Worm (Caenorhabditis elegans) whole organism, young adult: Measurements from ENCODE around the gene clec-145.

ENCODE experiments used
- B0019.2 ChIP-seq: fragments of 200-800 bp; sonication (Bioruptor generic); conservative IDR thresholded peaks from 2 replicates; pipeline ENCODE4 v1.3.6; 2022; ENCODE audit warnings: missing genetic modification reagents, missing genetic modification characterization, missing compliant biosample characterization
- B0336.3 ChIP-seq: fragments of 200-800 bp; sonication (Bioruptor generic); IDR thresholded peaks from 2 replicates; pipeline ENCODE4 v1.3.6; 2022; ENCODE audit warnings: missing genetic modification characterization, missing compliant biosample characterization
- C06A6.2 ChIP-seq: fragments of 200-800 bp; sonication (Bioruptor generic); conservative IDR thresholded peaks from 2 replicates; pipeline ENCODE4 v1.3.6; 2022; ENCODE audit warnings: missing genetic modification characterization, missing compliant biosample characterization
- C17E4.6 ChIP-seq: fragments of 200-800 bp; sonication (Bioruptor generic); IDR thresholded peaks from 2 replicates; pipeline ENCODE4 v1.3.6; 2022; ENCODE audit warnings: missing genetic modification reagents, missing genetic modification characterization, missing compliant biosample characterization
- D2030.7 ChIP-seq: fragments of 200-800 bp; sonication (Bioruptor generic); IDR thresholded peaks from 2 replicates; pipeline ENCODE4 v1.3.6; 2022; ENCODE audit warnings: missing genetic modification reagents, missing genetic modification characterization, missing compliant biosample characterization
- F33H1.4 ChIP-seq: fragments of 200-800 bp; sonication (Bioruptor generic); IDR thresholded peaks from 2 replicates; pipeline ENCODE4 v1.3.6; 2022; ENCODE audit warnings: missing genetic modification reagents, missing genetic modification characterization, missing compliant biosample characterization
- F39B2.1 ChIP-seq: fragments of 200-800 bp; sonication (Bioruptor generic); IDR thresholded peaks from 2 replicates; pipeline ENCODE4 v1.3.6; 2022; ENCODE audit warnings: missing genetic modification reagents, missing genetic modification characterization, missing compliant biosample characterization
- F49E8.2 ChIP-seq: sonication (generic microtip); optimal IDR thresholded peaks from 3 replicates; lab custom pipeline; 2017; ENCODE audit warnings: missing genetic modification characterization, mild to moderate bottlenecking, missing compliant biosample characterization, antibody characterized with exemption, moderate library complexity; ENCODE audit not compliant: insufficient read depth
- F55B11.4 ChIP-seq: sonication (generic microtip); optimal IDR thresholded peaks from 2 replicates; lab custom pipeline; 2016; ENCODE audit warnings: missing compliant biosample characterization, missing genetic modification characterization, borderline replicate concordance; ENCODE audit not compliant: insufficient read depth
- F57C9.4 ChIP-seq: sonication (generic microtip); optimal IDR thresholded peaks from 2 replicates; lab custom pipeline; 2017; ENCODE audit warnings: mild to moderate bottlenecking, missing genetic modification characterization, missing compliant biosample characterization
- K12H6.12 ChIP-seq: fragments of 200-800 bp; sonication (Bioruptor generic); optimal IDR thresholded peaks from 2 replicates; lab custom pipeline; 2018; ENCODE audit warnings: mild to moderate bottlenecking, missing genetic modification characterization, missing compliant biosample characterization
- Y53G8AR.9 ChIP-seq: fragments of 200-800 bp; sonication (Bioruptor generic); conservative IDR thresholded peaks from 2 replicates; pipeline ENCODE4 v1.3.6; 2022; ENCODE audit warnings: missing genetic modification reagents, missing genetic modification characterization, missing compliant biosample characterization
- Y95B8A.8 ChIP-seq: fragments of 200-800 bp; sonication (Bioruptor generic); IDR thresholded peaks from 2 replicates; pipeline ENCODE4 v1.3.6; 2022; ENCODE audit warnings: missing genetic modification reagents, missing genetic modification characterization, missing compliant biosample characterization
- akir-1 ChIP-seq: fragments of 200-800 bp; sonication (Bioruptor generic); optimal IDR thresholded peaks from 2 replicates; lab custom pipeline; 2018; ENCODE audit warnings: mild to moderate bottlenecking, missing genetic modification characterization, moderate library complexity, missing compliant biosample characterization
- ama-1 ChIP-seq, 3 experiments: fragments of 150-350 bp in 1 of 3; sonication (generic microtip) in 2 of 3; optimal IDR thresholded peaks; 2 replicates each; lab custom pipeline; 2014 to 2018; ENCODE audit warnings: missing biosample characterization in 2 of 3, missing genetic modification characterization in 2 of 3, missing genetic modification reagents in 2 of 3
- aptf-3 ChIP-seq: fragments of 200-800 bp; sonication (Bioruptor generic); IDR thresholded peaks from 2 replicates; pipeline ENCODE4 v1.3.6; 2022; ENCODE audit warnings: missing genetic modification characterization, missing compliant biosample characterization
- attf-3 ChIP-seq: fragments of 200-800 bp; sonication (Bioruptor generic); conservative IDR thresholded peaks from 2 replicates; pipeline ENCODE4 v1.3.6; 2022; ENCODE audit warnings: missing genetic modification reagents, missing genetic modification characterization, missing compliant biosample characterization
- attf-5 ChIP-seq: fragments of 200-800 bp; sonication (Bioruptor generic); optimal IDR thresholded peaks from 2 replicates; lab custom pipeline; 2018; ENCODE audit warnings: mild to moderate bottlenecking, missing genetic modification characterization, missing compliant biosample characterization
- cebp-1 ChIP-seq, 2 experiments: fragments of 200-800 bp in 1 of 2; sonication (Bioruptor generic) in 1 of 2; sonication (generic microtip) in 1 of 2; IDR thresholded peaks in 1 of 2; optimal IDR thresholded peaks in 1 of 2; 2 replicates each; pipeline versions ENCODE4 v1.3.6 to Lab custom; 2017 to 2022; ENCODE audit warnings: missing compliant biosample characterization in 2 of 2, missing genetic modification characterization in 2 of 2, mild to moderate bottlenecking in 1 of 2, missing genetic modification reagents in 1 of 2, moderate library complexity in 1 of 2
- cebp-2 ChIP-seq: fragments of 200-800 bp; sonication (Bioruptor generic); IDR thresholded peaks from 2 replicates; pipeline ENCODE4 v1.3.6; 2022; ENCODE audit warnings: missing genetic modification characterization, missing compliant biosample characterization
- ceh-91 ChIP-seq: fragments of 200-800 bp; sonication (Bioruptor generic); IDR thresholded peaks from 2 replicates; pipeline ENCODE4 v1.3.6; 2022; ENCODE audit warnings: missing genetic modification reagents, missing genetic modification characterization, missing compliant biosample characterization
- chd-7 ChIP-seq: sonication (generic microtip); optimal IDR thresholded peaks from 2 replicates; lab custom pipeline; 2016; ENCODE audit warnings: mild to moderate bottlenecking, missing genetic modification characterization, moderate library complexity, missing compliant biosample characterization
- dpff-1 ChIP-seq: sonication (generic microtip); optimal IDR thresholded peaks from 2 replicates; lab custom pipeline; 2017; ENCODE audit warnings: mild to moderate bottlenecking, missing genetic modification characterization, missing compliant biosample characterization
- dpl-1 ChIP-seq: fragments of 150-350 bp; optimal IDR thresholded peaks from 2 replicates; lab custom pipeline; 2014; ENCODE audit warnings: missing biosample characterization, missing genetic modification reagents, missing genetic modification characterization
- efl-1 ChIP-seq: fragments of 150-350 bp; optimal IDR thresholded peaks from 2 replicates; lab custom pipeline; 2014; ENCODE audit warnings: missing biosample characterization, missing genetic modification reagents, missing genetic modification characterization
- ekl-4 ChIP-seq: fragments of 200-800 bp; sonication (Bioruptor generic); IDR thresholded peaks from 2 replicates; pipeline ENCODE4 v1.3.6; 2022; ENCODE audit warnings: missing genetic modification reagents, missing genetic modification characterization, missing compliant biosample characterization
- him-1 ChIP-seq: sonication (generic microtip); optimal IDR thresholded peaks from 2 replicates; lab custom pipeline; 2016; ENCODE audit warnings: missing genotype, missing genetic modification reagents, missing genetic modification characterization, missing compliant biosample characterization
- hmg-1.2 ChIP-seq: fragments of 200-800 bp; sonication (Bioruptor generic); IDR thresholded peaks from 2 replicates; pipeline ENCODE4 v1.3.6; 2022; ENCODE audit warnings: missing genetic modification reagents, missing genetic modification characterization, missing compliant biosample characterization
- lag-1 ChIP-seq: fragments of 200-800 bp; sonication (Bioruptor generic); IDR thresholded peaks from 2 replicates; pipeline ENCODE4 v1.3.6; 2022; ENCODE audit warnings: missing genetic modification reagents, missing genetic modification characterization, missing compliant biosample characterization
- madf-8 ChIP-seq: fragments of 200-800 bp; sonication (Bioruptor generic); conservative IDR thresholded peaks from 2 replicates; pipeline ENCODE4 v1.3.6; 2022; ENCODE audit warnings: missing genetic modification reagents, missing genetic modification characterization, missing compliant biosample characterization
- mel-28 ChIP-seq: sonication (generic microtip); optimal IDR thresholded peaks from 2 replicates; lab custom pipeline; 2016; ENCODE audit warnings: borderline replicate concordance, mild to moderate bottlenecking, missing genetic modification characterization, missing compliant biosample characterization
- nfya-1 ChIP-seq: sonication (generic microtip); optimal IDR thresholded peaks from 2 replicates; lab custom pipeline; 2017; ENCODE audit warnings: antibody characterized with exemption, missing compliant biosample characterization, missing genetic modification characterization, borderline replicate concordance; ENCODE audit not compliant: insufficient read depth
- nfya-2 ChIP-seq: fragments of 200-800 bp; sonication (Bioruptor generic); IDR thresholded peaks from 2 replicates; pipeline ENCODE4 v1.3.6; 2022; ENCODE audit warnings: missing genetic modification reagents, missing genetic modification characterization, missing compliant biosample characterization
- nfyb-1 ChIP-seq: fragments of 200-800 bp; sonication (Bioruptor generic); IDR thresholded peaks from 2 replicates; pipeline ENCODE4 v1.3.6; 2022; ENCODE audit warnings: missing genetic modification reagents, missing genetic modification characterization, missing compliant biosample characterization
- pbrm-1 ChIP-seq: fragments of 200-800 bp; sonication (Bioruptor generic); IDR thresholded peaks from 2 replicates; pipeline ENCODE4 v1.3.6; 2022; ENCODE audit warnings: missing genetic modification reagents, missing genetic modification characterization, missing compliant biosample characterization
- pha-4 ChIP-seq: fragments of 150-350 bp; sonication (generic microtip); optimal IDR thresholded peaks from 2 replicates; lab custom pipeline; 2014; ENCODE audit warnings: missing biosample characterization, missing genetic modification reagents, missing genetic modification characterization
- rcor-1 ChIP-seq: fragments of 200-800 bp; sonication (Bioruptor generic); IDR thresholded peaks from 2 replicates; pipeline ENCODE4 v1.3.6; 2022; ENCODE audit warnings: missing genetic modification reagents, missing genetic modification characterization, missing compliant biosample characterization
- rpc-1 ChIP-seq, 2 experiments: fragments of 150-350 bp in 1 of 2; sonication (generic microtip) in 1 of 2; optimal IDR thresholded peaks; 2 replicates each; lab custom pipeline; 2014 to 2018; ENCODE audit warnings: missing biosample characterization in 1 of 2, missing genetic modification characterization in 1 of 2, missing genetic modification reagents in 1 of 2, missing genotype in 1 of 2
- snpc-1.3 ChIP-seq: sonication (generic microtip); optimal IDR thresholded peaks from 2 replicates; lab custom pipeline; 2017; ENCODE audit warnings: missing genetic modification characterization, mild to moderate bottlenecking, missing compliant biosample characterization, antibody characterized with exemption, moderate library complexity, missing genotype, missing genetic modification reagents; ENCODE audit not compliant: insufficient read depth
- snpc-3.4 ChIP-seq: sonication (generic microtip); optimal IDR thresholded peaks from 2 replicates; lab custom pipeline; 2017; ENCODE audit warnings: missing genetic modification characterization, mild to moderate bottlenecking, missing compliant biosample characterization, antibody characterized with exemption, moderate library complexity, missing genotype, missing genetic modification reagents
- sptf-2 ChIP-seq: fragments of 200-800 bp; sonication (Bioruptor generic); optimal IDR thresholded peaks from 2 replicates; lab custom pipeline; 2018; ENCODE audit warnings: mild to moderate bottlenecking, missing genetic modification characterization, missing compliant biosample characterization
- tbx-9 ChIP-seq: sonication (generic microtip); optimal IDR thresholded peaks from 2 replicates; lab custom pipeline; 2016; ENCODE audit warnings: borderline replicate concordance, missing genetic modification characterization, inconsistent platforms, missing compliant biosample characterization
- unc-62 ChIP-seq: fragments of 150-350 bp; optimal IDR thresholded peaks from 2 replicates; lab custom pipeline; 2014; ENCODE audit warnings: missing biosample characterization, missing genetic modification reagents, missing genetic modification characterization
- xnd-1 ChIP-seq: sonication (generic microtip); optimal IDR thresholded peaks from 2 replicates; lab custom pipeline; 2016; ENCODE audit warnings: missing genotype, missing genetic modification reagents, missing genetic modification characterization, missing compliant biosample characterization
- zfh-2 ChIP-seq: fragments of 200-800 bp; sonication (Bioruptor generic); conservative IDR thresholded peaks from 2 replicates; pipeline ENCODE4 v1.3.6; 2022; ENCODE audit warnings: missing genetic modification reagents, missing genetic modification characterization, missing compliant biosample characterization
- ztf-28 ChIP-seq: fragments of 200-800 bp; sonication (Bioruptor generic); IDR thresholded peaks from 2 replicates; pipeline ENCODE4 v1.3.6; 2022; ENCODE audit warnings: missing genetic modification reagents, missing genetic modification characterization, missing compliant biosample characterization

clec-145 gene

DNA sequence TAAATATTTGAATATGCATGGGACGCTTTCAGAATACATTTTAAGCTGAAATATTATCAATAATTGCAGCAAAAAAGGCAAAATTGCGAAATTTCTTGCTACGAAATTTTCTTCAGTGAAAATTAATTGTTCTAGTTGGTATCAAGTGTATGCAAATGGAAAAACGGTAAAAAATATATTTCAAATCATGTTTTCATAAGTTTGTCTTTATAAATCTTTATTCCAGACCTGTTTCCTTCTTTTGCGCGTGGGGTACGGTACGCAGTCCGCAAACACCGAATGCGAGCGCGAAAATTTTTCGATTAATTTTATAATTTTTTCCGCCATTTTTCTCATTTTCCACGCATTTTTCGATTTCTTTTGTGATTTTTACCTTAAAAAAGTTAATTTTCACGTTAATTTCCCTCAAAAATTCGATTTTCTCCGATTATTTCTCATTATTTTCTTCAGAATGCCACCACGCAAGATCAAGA, 6.2 kb upstream of the clec-145 start, which contains the start of the genes fbxc-23 and csc-1:
fbxc-23 (minus strand) TSS at position 51 of the 473 bp plus-strand sequence.
csc-1 (plus strand) TSS at position 451 of the 473 bp plus-strand sequence.
- TF ChIP-seq pbrm-1 (GFP tag; lab: Robert Waterston, UW) (0 out of 2 replicates have a peak, but pooled peaks have one; percentile 10), rpc-1 (optimal IDR thresholded peaks at IDR 0.05; lab: Kevin White, UChicago) (no peak), rpc-1 (tag; optimal IDR thresholded peaks at IDR 0.05; lab: Kevin White, UChicago) (no peak), nfya-2 (GFP tag; lab: Robert Waterston, UW) (no peak), mel-28 (no peak), dpff-1 (tag; lab: Kevin White, UChicago) (no peak), F39B2.1 (no peak), sptf-2 (no peak), cebp-1 (GFP tag; IDR thresholded peaks at IDR 0.05; lab: Robert Waterston, UW) (no peak), cebp-1 (tag; optimal IDR thresholded peaks at IDR 0.05; lab: Kevin White, UChicago) (peak; percentile 34), F49E8.2 (tag; lab: Kevin White, UChicago) (peak; percentile 62), ceh-91 (GFP tag; lab: Robert Waterston, UW) (peak; percentile 91), B0019.2 (GFP tag; lab: Robert Waterston, UW) (peak; percentile 47; the same call in 1 of the 2 replicates), unc-62 (GFP tag; lab: Kevin White, UChicago) (no peak), B0336.3 (GFP tag; lab: Robert Waterston, UW) (no peak), hmg-1.2 (GFP tag; lab: Robert Waterston, UW) (peak; percentile 49; the same call in 1 of the 2 replicates), madf-8 (GFP tag; lab: Robert Waterston, UW) (peak; percentile 99), ztf-28 (no peak), Y53G8AR.9 (GFP tag; lab: Robert Waterston, UW) (no peak), akir-1 (GFP tag; lab: Kevin White, UChicago) (no peak), Y95B8A.8 (peak; percentile 44; the same call in 1 of the 2 replicates), chd-7 (no peak), F57C9.4 (tag; lab: Kevin White, UChicago) (no peak), snpc-1.3 (tag; lab: Kevin White, UChicago) (peak; percentile 47), F33H1.4 (peak; percentile 74), attf-5 (GFP tag; lab: Kevin White, UChicago) (no peak), lag-1 (GFP tag; lab: Robert Waterston, UW) (no peak), pha-4 (no peak), snpc-3.4 (tag; lab: Kevin White, UChicago) (peak; percentile 75), ama-1 (optimal IDR thresholded peaks at IDR 0.05; lab: Kevin White, UChicago) (no peak), ama-1 (GFP tag; optimal IDR thresholded peaks at IDR 0.05; lab: Kevin White, UChicago) (no peak), him-1 (tag; lab: Kevin White, UChicago) (no peak), dpl-1 (peak; percentile 88), D2030.7 (peak; percentile 82), zfh-2 (GFP tag; lab: Robert Waterston, UW) (no peak), rcor-1 (GFP tag; lab: Robert Waterston, UW) (peak; percentile 61; the same call in 1 of the 2 replicates), C17E4.6 (GFP tag; lab: Robert Waterston, UW) (0 out of 2 replicates have a peak, but pooled peaks have one; percentile 8), xnd-1 (tag; lab: Kevin White, UChicago) (peak; percentile 92), tbx-9 (no peak), K12H6.12 (tag; lab: Kevin White, UChicago) (no peak), cebp-2 (GFP tag; lab: Robert Waterston, UW) (no peak), nfya-1 (tag; lab: Kevin White, UChicago) (no peak), efl-1 (peak; percentile 96), F55B11.4 (no peak), attf-3 (GFP tag; lab: Robert Waterston, UW) (no peak), ekl-4 (GFP tag; lab: Robert Waterston, UW) (no peak), C06A6.2 (GFP tag; lab: Robert Waterston, UW) (no peak), nfyb-1 (no peak), aptf-3 (no peak)
